Worm (Caenorhabditis elegans): Measurements from ENCODE around the gene T14E8.2.

- TF ChIP-seq ceh-34 (tag; optimal IDR thresholded peaks at IDR 0.05) (peak; percentile 31), lin-11 (tag; optimal IDR thresholded peaks at IDR 0.05) (no peak), Y22D7AL.16 (tag; optimal IDR thresholded peaks at IDR 0.05) (no peak), hlh-8 (tag; optimal IDR thresholded peaks at IDR 0.05) (no peak), lim-6 (tag; optimal IDR thresholded peaks at IDR 0.05) (no peak), dve-1 (tag; optimal IDR thresholded peaks at IDR 0.05) (no peak), nhr-11 (tag; optimal IDR thresholded peaks at IDR 0.05) (no peak), syd-9 (tag; optimal IDR thresholded peaks at IDR 0.05) (no peak)
Observed at ce11 chrX:6505008-6505407, 37.8 kb upstream of the T14E8.2 start, which contains the start of gene cdf-1.

Data from whole organism, late embryonic.